Fruit fly (Drosophila melanogaster) whole organism, wandering third instar larva: Measurements from ENCODE around the gene Pino.

ENCODE experiments used
- Dfd ChIP-seq: fragments of >200 bp; optimal IDR thresholded peaks from 2 replicates; lab custom pipeline; 2017; ENCODE audit warnings: missing biosample characterization, missing genetic modification characterization
- Dif ChIP-seq: fragments of 200-275, 200-300 bp; sonication (Bioruptor generic); optimal IDR thresholded peaks from 2 replicates; lab custom pipeline; 2018; ENCODE audit warnings: missing biosample characterization, missing genetic modification characterization; ENCODE audit not compliant: partially characterized antibody
- Hr78 ChIP-seq: fragments of >200 bp; optimal IDR thresholded peaks from 2 replicates; lab custom pipeline; 2017; ENCODE audit warnings: missing biosample characterization, missing genetic modification characterization
- Myc ChIP-seq: fragments of >200 bp; optimal IDR thresholded peaks from 2 replicates; lab custom pipeline; 2017
- psq ChIP-seq: fragments of 200-800 bp; sonication (Bioruptor generic); optimal IDR thresholded peaks from 3 replicates; lab custom pipeline; 2017; ENCODE audit warnings: missing biosample characterization, mild to moderate bottlenecking, missing genetic modification characterization, moderate library complexity
- usp ChIP-seq: fragments of >200 bp; optimal IDR thresholded peaks from 2 replicates; lab custom pipeline; 2017; ENCODE audit warnings: missing biosample characterization, missing genetic modification characterization

- TF ChIP-seq usp, result no peak
- no peak for TF ChIP-seq Dfd (GFP tag; lab: Kevin White, UChicago)
- peak; percentile 71 for TF ChIP-seq psq
- TF ChIP-seq Myc (lab: Kevin White, UChicago), result no peak
- TF ChIP-seq Dif (GFP tag; lab: Kevin White, UChicago), result no peak
- no peak for TF ChIP-seq Hr78
These were observed 63.7 kb downstream of the Pino start for dm6 chr2L:1065038-1065437.
